Worm (Caenorhabditis elegans): ENCODE results near the gene spe-26.

Gene spe-26

DNA sequence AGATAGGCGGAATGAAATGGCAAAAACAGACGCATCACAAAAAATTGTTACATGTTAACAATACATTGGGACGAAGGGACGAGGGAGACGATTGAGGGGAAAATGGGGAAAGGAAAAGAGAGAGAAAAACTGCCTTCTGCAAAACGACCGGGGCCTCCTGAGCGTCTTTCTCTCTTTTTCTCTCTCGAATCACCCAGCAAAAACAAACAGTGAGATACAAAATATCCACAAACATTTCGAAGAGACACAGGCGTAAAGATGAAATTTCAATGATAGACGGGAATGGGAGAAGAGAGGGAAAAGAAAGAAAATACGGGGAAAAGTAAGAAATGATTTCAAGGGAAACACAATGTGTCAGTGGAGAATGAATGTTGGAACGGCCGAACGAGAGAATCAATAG lies 45.7 kb downstream of the spe-26 start (continued):
- TF ChIP-seq hlh-4 (tag; optimal IDR thresholded peaks at IDR 0.05) (no peak), blmp-1 (tag; optimal IDR thresholded peaks at IDR 0.05) (peak; percentile 93), F16B12.6 (tag; optimal IDR thresholded peaks at IDR 0.05) (no peak), aha-1 (tag; optimal IDR thresholded peaks at IDR 0.05) (no peak), pag-3 (tag; optimal IDR thresholded peaks at IDR 0.05; ENCODE audit: borderline replicate concordance, insufficient read depth) (no peak), swsn-7 (tag; optimal IDR thresholded peaks at IDR 0.05) (peak; percentile 42), vab-15 (tag; optimal IDR thresholded peaks at IDR 0.05) (no peak), unc-130 (tag; optimal IDR thresholded peaks at IDR 0.05) (no peak), sptf-1 (tag; optimal IDR thresholded peaks at IDR 0.05) (no peak), egl-13 (tag; optimal IDR thresholded peaks at IDR 0.05) (no peak), zip-4 (GFP tag; optimal IDR thresholded peaks at IDR 0.05) (no peak), rnt-1 (tag; optimal IDR thresholded peaks at IDR 0.05) (peak; percentile 64), fkh-10 (GFP tag; optimal IDR thresholded peaks at IDR 0.05) (no peak), elt-2 (tag; optimal IDR thresholded peaks at IDR 0.05) (no peak), lin-39 (tag; optimal IDR thresholded peaks at IDR 0.05) (no peak), tbx-2 (tag; optimal IDR thresholded peaks at IDR 0.05) (peak; percentile 40), nhr-19 (GFP tag; conservative IDR thresholded peaks at IDR 0.05) (no peak), pqm-1 (tag; optimal IDR thresholded peaks at IDR 0.05) (no peak), snpc-4 (tag; optimal IDR thresholded peaks at IDR 0.05) (peak; percentile 21), tlp-1 (tag; optimal IDR thresholded peaks at IDR 0.05) (no peak), hlh-17 (GFP tag; optimal IDR thresholded peaks at IDR 0.05; ENCODE audit: borderline replicate concordance) (no peak), fkh-4 (tag; optimal IDR thresholded peaks at IDR 0.05; ENCODE audit: borderline replicate concordance) (no peak), nhr-28 (tag; optimal IDR thresholded peaks at IDR 0.05) (no peak), ceh-63 (GFP tag; optimal IDR thresholded peaks at IDR 0.05) (no peak), ztf-4 (tag; optimal IDR thresholded peaks at IDR 0.05) (no peak), ceh-88 (GFP tag; IDR thresholded peaks at IDR 0.05) (no peak), hpl-2 (GFP tag; optimal IDR thresholded peaks at IDR 0.05) (no peak), nhr-237 (tag; optimal IDR thresholded peaks at IDR 0.05) (no peak), unc-98 (GFP tag; IDR thresholded peaks at IDR 0.05) (no peak), efl-3 (GFP tag; optimal IDR thresholded peaks at IDR 0.05) (no peak), lin-13 (GFP tag; optimal IDR thresholded peaks at IDR 0.05) (no peak), unc-30 (tag; optimal IDR thresholded peaks at IDR 0.05) (no peak), dpl-1 (GFP tag; optimal IDR thresholded peaks at IDR 0.05) (peak in 2 of 3 experiments; percentile 32), zag-1 (tag; optimal IDR thresholded peaks at IDR 0.05) (no peak), C04F5.9 (tag; optimal IDR thresholded peaks at IDR 0.05) (no peak), nhr-76 (tag; optimal IDR thresholded peaks at IDR 0.05) (no peak), ama-1 (optimal IDR thresholded peaks at IDR 0.05) (no peak), egl-27 (tag; optimal IDR thresholded peaks at IDR 0.05) (no peak), nhr-84 (tag; optimal IDR thresholded peaks at IDR 0.05) (no peak), ceh-8 (GFP tag; optimal IDR thresholded peaks at IDR 0.05) (peak; percentile 18), sup-37 (GFP tag; optimal IDR thresholded peaks at IDR 0.05) (no peak), sox-4 (tag; optimal IDR thresholded peaks at IDR 0.05) (no peak), fkh-8 (tag; optimal IDR thresholded peaks at IDR 0.05) (no peak), lin-15B (tag; optimal IDR thresholded peaks at IDR 0.05) (no peak), C34B4.2 (tag; optimal IDR thresholded peaks at IDR 0.05) (no peak), alr-1 (tag; optimal IDR thresholded peaks at IDR 0.05; ENCODE audit: borderline replicate concordance) (no peak), nhr-20 (tag; optimal IDR thresholded peaks at IDR 0.05) (peak; percentile 66), mab-9 (GFP tag; IDR thresholded peaks at IDR 0.05) (no peak), C16A3.4 (tag; optimal IDR thresholded peaks at IDR 0.05) (no peak), irx-1 (tag; optimal IDR thresholded peaks at IDR 0.05) (peak; percentile 48), jun-1 (tag; optimal IDR thresholded peaks at IDR 0.05) (peak; percentile 4), ets-5 (GFP tag; IDR thresholded peaks at IDR 0.05) (no peak), nhr-90 (tag; optimal IDR thresholded peaks at IDR 0.05; ENCODE audit: poor library complexity) (peak; percentile 15), nhr-11 (tag; optimal IDR thresholded peaks at IDR 0.05) (no peak)
